Fruit fly (Drosophila melanogaster): Measurements from ENCODE around the gene CG32445.
A peak's percentile ranks its signal among the peaks of the same experiment; 100 is the strongest.

Gene CG32445

DNA sequence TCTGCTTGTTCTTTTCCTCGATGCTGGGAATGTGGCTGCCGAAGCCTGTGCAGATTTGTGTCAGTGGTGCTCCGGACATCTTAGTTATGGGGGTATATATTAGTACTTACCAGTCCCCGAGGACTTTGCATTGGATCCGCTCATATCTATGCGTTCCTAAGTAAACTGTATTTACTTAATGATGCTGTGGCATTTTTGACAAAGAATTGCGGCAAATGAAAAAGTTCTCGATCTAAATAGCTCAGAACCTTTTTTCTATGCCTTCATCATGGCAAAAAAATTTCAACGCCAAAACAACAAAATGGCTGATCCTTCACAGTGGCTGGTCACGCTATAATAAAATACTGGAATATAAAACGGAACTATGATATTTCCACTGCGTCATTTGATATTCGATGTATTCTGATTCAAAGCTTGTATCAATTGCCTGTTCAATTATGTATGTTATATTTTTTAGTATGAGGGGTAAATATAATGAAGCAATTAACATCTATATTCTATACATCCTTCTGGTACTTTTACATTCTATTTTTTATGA lies 4.9 kb upstream of the CG32445 start, which contains the start of gene MED1 (continued):
- peak; percentile 16; the same call in 1 of the 2 replicates for TF ChIP-seq Ptx1 (GFP tag; IDR thresholded peaks at IDR 0.05)
- TF ChIP-seq Myb (GFP tag; optimal IDR thresholded peaks at IDR 0.05), result peak; percentile 18
- TF ChIP-seq ato (GFP tag; IDR thresholded peaks at IDR 0.05; ENCODE audit: partially characterized antibody), result no peak
- no peak for TF ChIP-seq sna (GFP tag; IDR thresholded peaks at IDR 0.05; ENCODE audit: partially characterized antibody)
- no peak for TF ChIP-seq fd102C (GFP tag; optimal IDR thresholded peaks at IDR 0.05)
- no peak for TF ChIP-seq CG16813 (GFP tag; IDR thresholded peaks at IDR 0.05; ENCODE audit: partially characterized antibody)
- no peak for TF ChIP-seq Sin3A (optimal IDR thresholded peaks at IDR 0.05)
- peak; percentile 22 for TF ChIP-seq Ssrp (tag; optimal IDR thresholded peaks at IDR 0.05)
- TF ChIP-seq chinmo (GFP tag; IDR thresholded peaks at IDR 0.05; ENCODE audit: partially characterized antibody), result no peak
- no peak for TF ChIP-seq da (GFP tag; optimal IDR thresholded peaks at IDR 0.05)
- TF ChIP-seq aop (GFP tag; IDR thresholded peaks at IDR 0.05), result no peak
- TF ChIP-seq CG10543 (GFP tag; optimal IDR thresholded peaks at IDR 0.05), result no peak
- TF ChIP-seq eyg (GFP tag; optimal IDR thresholded peaks at IDR 0.05), result no peak
- peak; percentile 14 for TF ChIP-seq sug (tag; optimal IDR thresholded peaks at IDR 0.05)
- TF ChIP-seq CG12659 (GFP tag; optimal IDR thresholded peaks at IDR 0.05), result peak; percentile 59
- peak; percentile 6 for TF ChIP-seq mam (GFP tag; optimal IDR thresholded peaks at IDR 0.05)
- TF ChIP-seq stc (GFP tag; IDR thresholded peaks at IDR 0.05), result no peak
- no peak for TF ChIP-seq CG6272 (GFP tag; IDR thresholded peaks at IDR 0.05)
- TF ChIP-seq h (optimal IDR thresholded peaks at IDR 0.05), result no peak
- TF ChIP-seq CG11398 (GFP tag; optimal IDR thresholded peaks at IDR 0.05), result no peak
- no peak for TF ChIP-seq CG3726 (GFP tag; IDR thresholded peaks at IDR 0.05)
- TF ChIP-seq CG3995 (GFP tag; optimal IDR thresholded peaks at IDR 0.05), result peak; percentile 21
- TF ChIP-seq Bteb2 (GFP tag; optimal IDR thresholded peaks at IDR 0.05), result no peak
- TF ChIP-seq dmrt11E (tag; optimal IDR thresholded peaks at IDR 0.05), result peak; percentile 5
- no peak for TF ChIP-seq CG18262 (tag; optimal IDR thresholded peaks at IDR 0.05)
- TF ChIP-seq pita (GFP tag; optimal IDR thresholded peaks at IDR 0.05), result no peak
- TF ChIP-seq tup (GFP tag; optimal IDR thresholded peaks at IDR 0.05), result no peak
- TF ChIP-seq CG11093 (GFP tag; IDR thresholded peaks at IDR 0.05), result no peak
- no peak for TF ChIP-seq CG7556 (GFP tag; optimal IDR thresholded peaks at IDR 0.05)
- TF ChIP-seq ro (GFP tag; IDR thresholded peaks at IDR 0.05), result no peak
- TF ChIP-seq CG2120 (GFP tag; optimal IDR thresholded peaks at IDR 0.05), result peak; percentile 3
- TF ChIP-seq fru (optimal IDR thresholded peaks at IDR 0.05), result no peak
- peak; percentile 14 for TF ChIP-seq CG2712 (tag; optimal IDR thresholded peaks at IDR 0.05)
- TF ChIP-seq az2 (GFP tag; optimal IDR thresholded peaks at IDR 0.05), result no peak
- no peak for TF ChIP-seq Tbp (GFP tag; optimal IDR thresholded peaks at IDR 0.05)
- TF ChIP-seq CG4617 (GFP tag; optimal IDR thresholded peaks at IDR 0.05; ENCODE audit: borderline replicate concordance), result peak; percentile 47
- no peak for TF ChIP-seq bbx (GFP tag; IDR thresholded peaks at IDR 0.05; ENCODE audit: partially characterized antibody)
- TF ChIP-seq CG12299 (tag; optimal IDR thresholded peaks at IDR 0.05), result no peak
- TF ChIP-seq trem (tag; optimal IDR thresholded peaks at IDR 0.05), result peak; percentile 29
- peak; percentile 36; the same call in 1 of the 3 replicates for TF ChIP-seq dysf (GFP tag; IDR thresholded peaks at IDR 0.05)
- TF ChIP-seq CG30431 (GFP tag; optimal IDR thresholded peaks at IDR 0.05), result no peak
- TF ChIP-seq phol (tag; optimal IDR thresholded peaks at IDR 0.05), result peak; percentile 99
- TF ChIP-seq D (optimal IDR thresholded peaks at IDR 0.05), result no peak
- TF ChIP-seq D (GFP tag; optimal IDR thresholded peaks at IDR 0.05), result no peak
- no peak for TF ChIP-seq abd-A (tag; optimal IDR thresholded peaks at IDR 0.05)
- no peak for TF ChIP-seq Neu2 (GFP tag; optimal IDR thresholded peaks at IDR 0.05; ENCODE audit: borderline replicate concordance)
- no peak for TF ChIP-seq gsb (GFP tag; IDR thresholded peaks at IDR 0.05)
- peak; percentile 75 for TF ChIP-seq gfzf (GFP tag; optimal IDR thresholded peaks at IDR 0.05)
- no peak for TF ChIP-seq danr (GFP tag; IDR thresholded peaks at IDR 0.05)
- peak; percentile 26 for TF ChIP-seq Sry-δ (GFP tag; optimal IDR thresholded peaks at IDR 0.05)
- TF ChIP-seq wek (GFP tag; optimal IDR thresholded peaks at IDR 0.05), result no peak
- no peak for TF ChIP-seq CG8089 (GFP tag; optimal IDR thresholded peaks at IDR 0.05)
